Worm (Caenorhabditis elegans) whole organism, early embryonic: ENCODE results near the gene str-35.

Experiments
- B0310.2 ChIP-seq: sonication (generic microtip); optimal IDR thresholded peaks from 2 replicates; lab custom pipeline; 2016; ENCODE audit warnings: mild to moderate bottlenecking, missing genetic modification characterization, missing compliant biosample characterization
- F13C5.2 ChIP-seq: sonication (generic microtip); optimal IDR thresholded peaks from 2 replicates; lab custom pipeline; 2017; ENCODE audit warnings: mild to moderate bottlenecking, missing genetic modification characterization, inconsistent platforms, missing compliant biosample characterization
- aly-1 ChIP-seq: sonication (generic microtip); optimal IDR thresholded peaks from 2 replicates; lab custom pipeline; 2016; ENCODE audit warnings: missing genetic modification characterization, missing compliant biosample characterization
- ama-1 ChIP-seq: fragments of 150-350 bp; optimal IDR thresholded peaks from 2 replicates; lab custom pipeline; 2014
- ceh-13 ChIP-seq: fragments of 200-800 bp; sonication (Bioruptor generic); optimal IDR thresholded peaks from 2 replicates; lab custom pipeline; 2018; ENCODE audit warnings: mild to moderate bottlenecking, missing genetic modification characterization, missing compliant biosample characterization
- ets-7 ChIP-seq: sonication (generic microtip); optimal IDR thresholded peaks from 2 replicates; lab custom pipeline; 2016; ENCODE audit warnings: missing genotype, missing genetic modification characterization, missing compliant biosample characterization
- flt-1 ChIP-seq: fragments of 200-800 bp; sonication (Bioruptor generic); IDR thresholded peaks from 2 replicates; pipeline ENCODE4 v1.3.6; 2022; ENCODE audit warnings: missing genetic modification characterization, missing compliant biosample characterization
- hmbx-1 ChIP-seq: sonication (generic microtip); optimal IDR thresholded peaks from 2 replicates; lab custom pipeline; 2016; ENCODE audit warnings: mild to moderate bottlenecking, missing genetic modification characterization, missing compliant biosample characterization
- hnd-1 ChIP-seq: sonication (generic microtip); optimal IDR thresholded peaks from 2 replicates; lab custom pipeline; 2016; ENCODE audit warnings: missing genetic modification characterization, missing compliant biosample characterization
- pes-1 ChIP-seq: fragments of 200-800 bp; sonication (Bioruptor generic); IDR thresholded peaks from 2 replicates; pipeline ENCODE4 v1.3.6; 2022; ENCODE audit warnings: missing genetic modification reagents, missing genetic modification characterization, missing compliant biosample characterization
- scrt-1 ChIP-seq: fragments of 200-800 bp; sonication (Bioruptor generic); IDR thresholded peaks from 2 replicates; pipeline ENCODE4 v1.3.6; 2022; ENCODE audit warnings: missing genetic modification characterization, missing compliant biosample characterization
- tbx-11 ChIP-seq: fragments of 200-800 bp; sonication (Bioruptor generic); IDR thresholded peaks from 2 replicates; pipeline ENCODE4 v1.3.6; 2022; ENCODE audit warnings: missing genetic modification characterization, missing compliant biosample characterization
- tra-4 ChIP-seq: sonication (generic microtip); optimal IDR thresholded peaks from 2 replicates; lab custom pipeline; 2017; ENCODE audit warnings: missing genetic modification characterization, missing compliant biosample characterization

ce11 chrV:4506681-4507080 lies 32.0 kb downstream of the str-35 start:
- TF ChIP-seq scrt-1 (GFP tag; lab: Robert Waterston, UW) (no peak), ama-1 (lab: Kevin White, UChicago) (no peak), hmbx-1 (tag; lab: Kevin White, UChicago) (no peak), hnd-1 (tag; lab: Kevin White, UChicago) (no peak), flt-1 (GFP tag; lab: Robert Waterston, UW) (no peak), tbx-11 (GFP tag; lab: Robert Waterston, UW) (no peak), tra-4 (tag; lab: Kevin White, UChicago) (no peak), F13C5.2 (no peak), ceh-13 (GFP tag; lab: Kevin White, UChicago) (no peak), aly-1 (tag; lab: Kevin White, UChicago) (no peak), pes-1 (GFP tag; lab: Robert Waterston, UW) (no peak), B0310.2 (no peak), ets-7 (tag; lab: Kevin White, UChicago) (no peak)
